Worm (Caenorhabditis elegans) whole organism, L2 larva: ENCODE measurements around the gene F58E1.13.
A peak's percentile ranks its signal among the peaks of the same experiment; 100 is the strongest.

Source experiments
- C34F6.9 ChIP-seq: fragments of 150-350 bp; optimal IDR thresholded peaks from 2 replicates; lab custom pipeline; 2014; ENCODE audit warnings: missing biosample characterization, missing genetic modification characterization
- F13H6.1 ChIP-seq: sonication (generic microtip); optimal IDR thresholded peaks from 2 replicates; lab custom pipeline; 2016; ENCODE audit warnings: missing genetic modification characterization, missing compliant biosample characterization
- Y55F3AM.14 ChIP-seq: fragments of 200-800 bp; sonication (Bioruptor generic); optimal IDR thresholded peaks from 2 replicates; lab custom pipeline; 2018; ENCODE audit warnings: mild to moderate bottlenecking, missing genetic modification characterization, missing compliant biosample characterization
- ZK546.5 ChIP-seq: sonication (generic microtip); optimal IDR thresholded peaks from 2 replicates; lab custom pipeline; 2017; ENCODE audit warnings: missing biosample characterization, missing genetic modification characterization
- alr-1 ChIP-seq: fragments of 150-350 bp; optimal IDR thresholded peaks from 2 replicates; lab custom pipeline; 2014; ENCODE audit warnings: missing biosample characterization, missing genetic modification characterization
- aly-2 ChIP-seq: fragments of 150-350 bp; optimal IDR thresholded peaks from 2 replicates; lab custom pipeline; 2014; ENCODE audit warnings: missing biosample characterization, missing genetic modification characterization
- ama-1 ChIP-seq: fragments of 150-350 bp; optimal IDR thresholded peaks from 2 replicates; lab custom pipeline; 2018; ENCODE audit warnings: inconsistent platforms
- blmp-1 ChIP-seq: sonication (generic microtip); optimal IDR thresholded peaks from 2 replicates; lab custom pipeline; 2017; ENCODE audit warnings: missing genetic modification characterization, mild to moderate bottlenecking, missing compliant biosample characterization, antibody characterized with exemption, moderate library complexity; ENCODE audit not compliant: insufficient read depth
- ceh-16 ChIP-seq: fragments of 150-350 bp; optimal IDR thresholded peaks from 2 replicates; lab custom pipeline; 2014; ENCODE audit warnings: missing biosample characterization, missing genetic modification characterization
- ceh-82 ChIP-seq: fragments of 150-350 bp; optimal IDR thresholded peaks from 2 replicates; lab custom pipeline; 2014; ENCODE audit warnings: missing biosample characterization, missing genetic modification characterization
- dmd-4 ChIP-seq: sonication (generic microtip); optimal IDR thresholded peaks from 2 replicates; lab custom pipeline; 2017; ENCODE audit warnings: missing biosample characterization, missing genetic modification characterization
- elt-1 ChIP-seq: fragments of 150-350 bp; optimal IDR thresholded peaks from 2 replicates; lab custom pipeline; 2014; ENCODE audit warnings: missing biosample characterization, missing genetic modification characterization
- elt-3 ChIP-seq: sonication (generic microtip); optimal IDR thresholded peaks from 2 replicates; lab custom pipeline; 2017; ENCODE audit warnings: missing biosample characterization, missing genetic modification characterization
- lin-11 ChIP-seq: fragments of 150-350 bp; sonication (generic microtip); optimal IDR thresholded peaks from 2 replicates; lab custom pipeline; 2014; ENCODE audit warnings: missing biosample characterization, missing genetic modification characterization, inconsistent platforms, mixed read lengths
- lin-13 ChIP-seq: fragments of 150-350 bp; optimal IDR thresholded peaks from 2 replicates; lab custom pipeline; 2014; ENCODE audit warnings: missing biosample characterization, missing genetic modification reagents, missing genetic modification characterization
- lsy-2 ChIP-seq, 2 experiments: fragments of 150-350 bp in 1 of 2; sonication (generic microtip) in 1 of 2; optimal IDR thresholded peaks; 2 replicates each; lab custom pipeline; 2014 to 2017; ENCODE audit warnings: missing biosample characterization in 2 of 2, missing genetic modification characterization in 2 of 2
- mab-5 ChIP-seq: fragments of 150-350 bp; optimal IDR thresholded peaks from 2 replicates; lab custom pipeline; 2014; ENCODE audit warnings: missing biosample characterization, missing genetic modification characterization
- mdl-1 ChIP-seq, 2 experiments: fragments of 150-350 bp in 1 of 2; sonication (generic microtip) in 1 of 2; optimal IDR thresholded peaks; 2 replicates each; lab custom pipeline; 2017; ENCODE audit warnings: missing biosample characterization in 2 of 2, missing genetic modification characterization in 2 of 2
- nhr-11 ChIP-seq: fragments of 150-350 bp; optimal IDR thresholded peaks from 2 replicates; lab custom pipeline; 2014; ENCODE audit warnings: missing biosample characterization, missing genetic modification characterization
- nhr-12 ChIP-seq: fragments of 150-350 bp; optimal IDR thresholded peaks from 2 replicates; lab custom pipeline; 2014; ENCODE audit warnings: missing biosample characterization, missing genetic modification characterization
- nhr-129 ChIP-seq: fragments of 150-350 bp; optimal IDR thresholded peaks from 2 replicates; lab custom pipeline; 2014; ENCODE audit warnings: missing biosample characterization, missing genetic modification characterization
- nhr-21 ChIP-seq: fragments of 150-350 bp; optimal IDR thresholded peaks from 2 replicates; lab custom pipeline; 2014; ENCODE audit warnings: missing biosample characterization, missing genetic modification characterization
- nhr-23 ChIP-seq: fragments of 150-350 bp; optimal IDR thresholded peaks from 2 replicates; lab custom pipeline; 2014; ENCODE audit warnings: missing biosample characterization, missing genetic modification reagents, missing genetic modification characterization
- nhr-237 ChIP-seq: fragments of 150-350 bp; optimal IDR thresholded peaks from 2 replicates; lab custom pipeline; 2014; ENCODE audit warnings: missing biosample characterization, missing genetic modification characterization
- nhr-25 ChIP-seq: fragments of 150-350 bp; sonication (generic microtip); optimal IDR thresholded peaks from 3 replicates; lab custom pipeline; 2014; ENCODE audit warnings: missing biosample characterization, missing genetic modification characterization
- nhr-6 ChIP-seq: fragments of 150-350 bp; optimal IDR thresholded peaks from 2 replicates; lab custom pipeline; 2014; ENCODE audit warnings: missing biosample characterization, missing genetic modification characterization
- nhr-77 ChIP-seq: fragments of 150-350 bp; optimal IDR thresholded peaks from 2 replicates; lab custom pipeline; 2014; ENCODE audit warnings: missing biosample characterization, missing genetic modification characterization
- peb-1 ChIP-seq: fragments of 150-350 bp; optimal IDR thresholded peaks from 2 replicates; lab custom pipeline; 2014; ENCODE audit warnings: missing biosample characterization, missing genetic modification characterization
- sem-4 ChIP-seq: fragments of 150-350 bp; optimal IDR thresholded peaks from 2 replicates; lab custom pipeline; 2014; ENCODE audit warnings: missing biosample characterization, missing genetic modification reagents, missing genetic modification characterization
- skn-1 ChIP-seq: sonication (generic microtip); optimal IDR thresholded peaks from 2 replicates; lab custom pipeline; 2017; ENCODE audit warnings: missing biosample characterization, missing genetic modification characterization
- sma-9 ChIP-seq, 2 experiments: fragments of 150-350 bp in 1 of 2; sonication (generic microtip) in 1 of 2; optimal IDR thresholded peaks; 2 replicates each; lab custom pipeline; 2014 to 2016; ENCODE audit warnings: missing genetic modification characterization in 2 of 2, mild to moderate bottlenecking in 1 of 2, missing biosample characterization in 1 of 2, missing compliant biosample characterization in 1 of 2, missing genetic modification reagents in 1 of 2, moderate library complexity in 1 of 2
- unc-39 ChIP-seq: fragments of 150-350 bp; optimal IDR thresholded peaks from 2 replicates; lab custom pipeline; 2014; ENCODE audit warnings: missing biosample characterization, missing genetic modification characterization
- unc-55 ChIP-seq: fragments of 150-350 bp; sonication (generic microtip); optimal IDR thresholded peaks from 3 replicates; lab custom pipeline; 2014; ENCODE audit warnings: missing biosample characterization, missing genetic modification reagents, missing genetic modification characterization
- unc-62 ChIP-seq: fragments of 150-350 bp; optimal IDR thresholded peaks from 2 replicates; lab custom pipeline; 2014; ENCODE audit warnings: missing biosample characterization, missing genetic modification reagents, missing genetic modification characterization
- zag-1 ChIP-seq: fragments of 150-350 bp; optimal IDR thresholded peaks from 2 replicates; lab custom pipeline; 2014; ENCODE audit warnings: missing biosample characterization, missing genetic modification characterization
- ztf-1 ChIP-seq: fragments of 200-800 bp; sonication (Bioruptor generic); conservative IDR thresholded peaks from 2 replicates; pipeline ENCODE4 v1.3.6; 2022; ENCODE audit warnings: missing genetic modification characterization, missing compliant biosample characterization
- ztf-11 ChIP-seq: sonication (generic microtip); optimal IDR thresholded peaks from 2 replicates; lab custom pipeline; 2017; ENCODE audit warnings: missing biosample characterization, missing genetic modification characterization

The F58E1.13 gene

ce11 chrII:1683742-1684141 lies 11.9 kb downstream of the F58E1.13 start, which contains the start of gene fbxb-25:
Gene fbxb-25, plus strand, starts transcription at chrII:1684042.
- TF ChIP-seq nhr-77 (tag; lab: Kevin White, UChicago) = no peak
- TF ChIP-seq nhr-237 = no peak
- no peak for TF ChIP-seq mdl-1 (tag; optimal IDR thresholded peaks at IDR 0.05; lab: Kevin White, UChicago)
- no peak for TF ChIP-seq Y55F3AM.14
- no peak for TF ChIP-seq nhr-25 (tag; lab: Kevin White, UChicago)
- TF ChIP-seq unc-55 (GFP tag; lab: Kevin White, UChicago) = no peak
- no peak for TF ChIP-seq skn-1 (tag; lab: Kevin White, UChicago)
- no peak for TF ChIP-seq dmd-4 (tag; lab: Kevin White, UChicago)
- TF ChIP-seq unc-39 (tag; lab: Kevin White, UChicago) = no peak
- TF ChIP-seq, all 48 proteins: peak for 0

- TF ChIP-seq nhr-23 (tag; lab: Kevin White, UChicago) (no peak), zag-1 (tag; lab: Kevin White, UChicago) (no peak), unc-62 (GFP tag; lab: Kevin White, UChicago) (no peak), ceh-16 (tag; lab: Kevin White, UChicago) (no peak), lin-11 (no peak), F13H6.1 (tag; lab: Kevin White, UChicago) (no peak), unc-55 (GFP tag; lab: Kevin White, UChicago) (no peak), mab-5 (no peak), skn-1 (tag; lab: Kevin White, UChicago) (no peak), ztf-11 (tag; lab: Kevin White, UChicago) (no peak), nhr-21 (no peak), nhr-12 (tag; lab: Kevin White, UChicago) (no peak), sem-4 (no peak), elt-3 (no peak), alr-1 (tag; lab: Kevin White, UChicago) (no peak), nhr-6 (tag; lab: Kevin White, UChicago) (no peak), C34F6.9 (tag; lab: Kevin White, UChicago) (no peak), ztf-1 (GFP tag; lab: Robert Waterston, UW) (no peak)
- TF ChIP-seq, all 48 proteins: peak for 0
Measured at ce11 chrII:1682218-1682617, 13.5 kb downstream of the F58E1.13 start, which contains the start of gene fbxb-26. Gene fbxb-26, plus strand, starts transcription at chrII:1682518.

- TF ChIP-seq mab-5 = no peak
- no peak for TF ChIP-seq nhr-77 (tag; lab: Kevin White, UChicago)
- no peak for TF ChIP-seq lin-11
- TF ChIP-seq lsy-2 (tag; optimal IDR thresholded peaks at IDR 0.05; lab: Kevin White, UChicago) = no peak
- no peak for TF ChIP-seq elt-1
- TF ChIP-seq ZK546.5 (tag; lab: Kevin White, UChicago) = no peak
- no peak for TF ChIP-seq aly-2 (tag; lab: Kevin White, UChicago)
- no peak for TF ChIP-seq alr-1 (tag; lab: Kevin White, UChicago)
- TF ChIP-seq nhr-23 (tag; lab: Kevin White, UChicago) = no peak
- TF ChIP-seq elt-3 = no peak
- no peak for TF ChIP-seq ceh-16 (tag; lab: Kevin White, UChicago)
- TF ChIP-seq zag-1 (tag; lab: Kevin White, UChicago) = no peak
- no peak for TF ChIP-seq peb-1 (tag; lab: Kevin White, UChicago)
- TF ChIP-seq Y55F3AM.14 = no peak
- no peak for TF ChIP-seq blmp-1
- TF ChIP-seq unc-62 (GFP tag; lab: Kevin White, UChicago) = no peak
- TF ChIP-seq nhr-12 (tag; lab: Kevin White, UChicago) = no peak
- no peak for TF ChIP-seq ama-1 (lab: Kevin White, UChicago)
- no peak for TF ChIP-seq nhr-129 (tag; lab: Kevin White, UChicago)
Measured at ce11 chrII:1679081-1679480, 16.6 kb downstream of the F58E1.13 start, which contains the start of gene irld-36. Gene irld-36, plus strand, starts transcription at chrII:1679381.

- TF ChIP-seq nhr-23 (tag; lab: Kevin White, UChicago) = peak; percentile 1
- no peak for TF ChIP-seq nhr-12 (tag; lab: Kevin White, UChicago)
- TF ChIP-seq ceh-82 (tag; lab: Kevin White, UChicago) = no peak
Measured at ce11 chrII:1676088-1676487, 19.6 kb downstream of the F58E1.13 start, which contains the start of gene fbxb-17. Gene fbxb-17, plus strand, starts transcription at chrII:1676388.

ce11 chrII:1672673-1673072 lies 23.0 kb downstream of the F58E1.13 start:
- TF ChIP-seq nhr-21 (no peak), lin-11 (no peak), alr-1 (tag; lab: Kevin White, UChicago) (no peak), ztf-1 (GFP tag; lab: Robert Waterston, UW) (no peak), sma-9 (GFP tag; optimal IDR thresholded peaks at IDR 0.05; lab: Kevin White, UChicago) (no peak), sma-9 (tag; optimal IDR thresholded peaks at IDR 0.05; lab: Kevin White, UChicago) (no peak), nhr-11 (tag; lab: Kevin White, UChicago) (no peak), lin-13 (GFP tag; lab: Kevin White, UChicago) (no peak)
- TF ChIP-seq, all 48 proteins: peak for 0
